Worm (Caenorhabditis elegans) whole organism, L4 larva: ENCODE measurements around the gene F45E10.2.

Experiments used
- T26A8.4 ChIP-seq: fragments of 200-800 bp; sonication (Bioruptor generic); IDR thresholded peaks from 2 replicates; pipeline ENCODE4 v1.3.6; 2022; ENCODE audit warnings: missing genetic modification characterization, missing compliant biosample characterization
- egl-27 ChIP-seq: sonication (generic microtip); optimal IDR thresholded peaks from 3 replicates; lab custom pipeline; 2017; ENCODE audit warnings: missing biosample characterization, missing genetic modification reagents, missing genetic modification characterization
- fos-1 ChIP-seq: fragments of 150-350 bp; optimal IDR thresholded peaks from 2 replicates; lab custom pipeline; 2014; ENCODE audit warnings: missing biosample characterization, missing genetic modification characterization
- lim-7 ChIP-seq: fragments of 200-800 bp; sonication (Bioruptor generic); IDR thresholded peaks from 2 replicates; pipeline ENCODE4 v1.3.6; 2022; ENCODE audit warnings: missing genetic modification characterization, missing compliant biosample characterization
- lin-13 ChIP-seq: fragments of 150-350 bp; optimal IDR thresholded peaks from 2 replicates; lab custom pipeline; 2014; ENCODE audit warnings: missing biosample characterization, missing genetic modification reagents, missing genetic modification characterization
- lsy-2 ChIP-seq, 2 experiments: fragments of 150-350 bp in 1 of 2; sonication (generic microtip) in 1 of 2; optimal IDR thresholded peaks; 2 replicates each; lab custom pipeline; 2014 to 2017; ENCODE audit warnings: missing biosample characterization in 2 of 2, missing genetic modification characterization in 2 of 2
- madf-9 ChIP-seq: fragments of 200-800 bp; sonication (Bioruptor generic); conservative IDR thresholded peaks from 2 replicates; pipeline ENCODE4 v1.3.6; 2022; ENCODE audit warnings: missing genetic modification reagents, missing genetic modification characterization, missing compliant biosample characterization
- nhr-10 ChIP-seq: fragments of 150-350 bp; optimal IDR thresholded peaks from 2 replicates; lab custom pipeline; 2014; ENCODE audit warnings: missing biosample characterization, missing genetic modification characterization
- nhr-76 ChIP-seq: fragments of 150-350 bp; optimal IDR thresholded peaks from 2 replicates; lab custom pipeline; 2014; ENCODE audit warnings: missing biosample characterization, missing genetic modification characterization
- pha-4 ChIP-seq, 2 experiments: fragments of 150-350 bp in 1 of 2; fragments of 200-800 bp in 1 of 2; sonication (Bioruptor generic) in 1 of 2; IDR thresholded peaks in 1 of 2; optimal IDR thresholded peaks in 1 of 2; 2 replicates each; pipeline versions ENCODE4 v1.3.6 to Lab custom; 2014 to 2022; ENCODE audit warnings: missing genetic modification characterization in 2 of 2, missing genetic modification reagents in 2 of 2, missing biosample characterization in 1 of 2, missing compliant biosample characterization in 1 of 2
- ztf-7 ChIP-seq: fragments of 150-350 bp; optimal IDR thresholded peaks from 2 replicates; lab custom pipeline; 2014; ENCODE audit warnings: missing biosample characterization, missing genetic modification characterization

DNA sequence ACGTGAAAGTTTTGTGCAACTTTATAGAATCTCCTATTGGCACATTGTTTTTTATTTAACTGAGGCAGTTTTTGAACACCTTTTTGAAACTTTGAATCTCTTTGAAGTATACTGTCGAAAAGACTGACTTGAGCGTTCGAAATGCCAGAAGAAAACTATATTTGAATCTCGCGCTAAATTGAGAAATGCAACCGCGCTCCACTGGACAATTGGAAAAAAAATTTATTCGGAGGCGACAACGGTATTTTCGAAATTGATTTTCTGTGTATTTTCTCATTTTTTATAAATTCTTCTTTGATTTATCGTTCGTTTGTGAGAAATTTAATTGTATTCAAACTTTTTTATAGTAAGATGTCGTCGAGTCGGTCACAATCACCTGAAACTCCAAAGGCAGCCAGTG, 33.1 kb downstream of the F45E10.2 start, which contains the start of gene let-858:
- no peak for TF ChIP-seq nhr-10 (tag; lab: Kevin White, UChicago)
- TF ChIP-seq fos-1: no peak
- no peak for TF ChIP-seq madf-9 (GFP tag; lab: Robert Waterston, UW)
- no peak for TF ChIP-seq pha-4 (GFP tag; IDR thresholded peaks at IDR 0.05; lab: Robert Waterston, UW)
- TF ChIP-seq pha-4 (tag; optimal IDR thresholded peaks at IDR 0.05; lab: Kevin White, UChicago): no peak
- TF ChIP-seq T26A8.4 (GFP tag; lab: Robert Waterston, UW): no peak
- TF ChIP-seq lin-13 (GFP tag; lab: Kevin White, UChicago): no peak
- TF ChIP-seq nhr-76 (tag; lab: Kevin White, UChicago): no peak
- no peak for TF ChIP-seq lim-7 (GFP tag; lab: Robert Waterston, UW)
- TF ChIP-seq ztf-7 (tag; lab: Kevin White, UChicago): no peak
- TF ChIP-seq egl-27 (tag; lab: Kevin White, UChicago): no peak
- peak in 1 of 2 experiments; percentile 75 for TF ChIP-seq lsy-2 (tag; optimal IDR thresholded peaks at IDR 0.05; lab: Kevin White, UChicago)
